Worm (Caenorhabditis elegans): ENCODE measurements around the gene aps-1.

Gene aps-1

ce11 chrV:5991490-5992069, 26.2 kb upstream of the aps-1 start (continued):
- TF ChIP-seq skn-1 (tag; optimal IDR thresholded peaks at IDR 0.05) (peak; percentile 0), rnt-1 (tag; optimal IDR thresholded peaks at IDR 0.05) (peak; percentile 56), nhr-28 (tag; optimal IDR thresholded peaks at IDR 0.05) (no peak), aly-2 (tag; optimal IDR thresholded peaks at IDR 0.05) (no peak), pqm-1 (tag; optimal IDR thresholded peaks at IDR 0.05) (no peak), egl-27 (tag; optimal IDR thresholded peaks at IDR 0.05) (peak in 1 of 2 experiments; percentile 1), lsy-2 (tag; optimal IDR thresholded peaks at IDR 0.05) (peak; percentile 34 to 62), sptf-1 (tag; optimal IDR thresholded peaks at IDR 0.05) (no peak), nhr-20 (tag; optimal IDR thresholded peaks at IDR 0.05) (peak; percentile 22), ceh-8 (GFP tag; optimal IDR thresholded peaks at IDR 0.05) (peak; percentile 47), ceh-63 (GFP tag; optimal IDR thresholded peaks at IDR 0.05) (no peak), unc-130 (tag; optimal IDR thresholded peaks at IDR 0.05) (peak; percentile 1), dsc-1 (tag; optimal IDR thresholded peaks at IDR 0.05) (peak; percentile 52)

ce11 chrV:5995598-5995997, 22.2 kb upstream of the aps-1 start:
- TF ChIP-seq nhr-71 (tag; optimal IDR thresholded peaks at IDR 0.05) (peak; percentile 4), efl-1 (optimal IDR thresholded peaks at IDR 0.05) (no peak), efl-1 (GFP tag; optimal IDR thresholded peaks at IDR 0.05 in 1 of 2) (peak in 1 of 2 experiments; percentile 31), nhr-20 (tag; optimal IDR thresholded peaks at IDR 0.05) (no peak), rnt-1 (tag; optimal IDR thresholded peaks at IDR 0.05) (peak; percentile 51), mab-9 (GFP tag; IDR thresholded peaks at IDR 0.05) (no peak), lin-14 (GFP tag; optimal IDR thresholded peaks at IDR 0.05) (peak; percentile 30)

- TF ChIP-seq nhr-76 (tag; optimal IDR thresholded peaks at IDR 0.05) (no peak), efl-1 (optimal IDR thresholded peaks at IDR 0.05) (no peak), efl-1 (GFP tag; optimal IDR thresholded peaks at IDR 0.05 in 1 of 2) (no peak), rnt-1 (tag; optimal IDR thresholded peaks at IDR 0.05) (no peak), nhr-90 (tag; optimal IDR thresholded peaks at IDR 0.05; ENCODE audit: poor library complexity) (no peak), nhr-19 (GFP tag; conservative IDR thresholded peaks at IDR 0.05) (no peak), nhr-11 (tag; optimal IDR thresholded peaks at IDR 0.05) (no peak), swsn-7 (tag; optimal IDR thresholded peaks at IDR 0.05) (no peak), nhr-28 (tag; optimal IDR thresholded peaks at IDR 0.05) (no peak), sox-4 (tag; optimal IDR thresholded peaks at IDR 0.05) (no peak), mdl-1 (tag; optimal IDR thresholded peaks at IDR 0.05) (no peak), fkh-8 (tag; optimal IDR thresholded peaks at IDR 0.05) (no peak)
Measured at ce11 chrV:5996114-5996513, 21.7 kb upstream of the aps-1 start, which contains the start of gene cpg-4. Gene cpg-4 (plus strand): TSS chrV:5996416.

ce11 chrV:6000368-6000802, 17.4 kb upstream of the aps-1 start:
- TF ChIP-seq elt-2 (tag; optimal IDR thresholded peaks at IDR 0.05), result peak; percentile 97
- TF ChIP-seq egl-13 (tag; optimal IDR thresholded peaks at IDR 0.05), result peak; percentile 74
- no peak for TF ChIP-seq sptf-1 (tag; optimal IDR thresholded peaks at IDR 0.05)
- TF ChIP-seq nhr-19 (GFP tag; conservative IDR thresholded peaks at IDR 0.05), result peak; percentile 91
- peak; percentile 91 for TF ChIP-seq xbp-1 (tag; optimal IDR thresholded peaks at IDR 0.05)
- TF ChIP-seq isw-1 (GFP tag; IDR thresholded peaks at IDR 0.05), result peak; percentile 68
- peak; percentile 98 for TF ChIP-seq lin-14 (GFP tag; optimal IDR thresholded peaks at IDR 0.05)
- peak; percentile 99 for TF ChIP-seq nhr-85 (tag)
- no peak for TF ChIP-seq fkh-4 (tag; optimal IDR thresholded peaks at IDR 0.05; ENCODE audit: borderline replicate concordance)
- no peak for TF ChIP-seq ceh-63 (GFP tag; optimal IDR thresholded peaks at IDR 0.05)
- TF ChIP-seq nhr-84 (tag; optimal IDR thresholded peaks at IDR 0.05), result no peak
- peak; percentile 70 for TF ChIP-seq sox-4 (tag; optimal IDR thresholded peaks at IDR 0.05)
- peak; percentile 83 for TF ChIP-seq lir-3 (tag; optimal IDR thresholded peaks at IDR 0.05; ENCODE audit: poor library complexity)
- peak; percentile 98 for TF ChIP-seq nhr-20 (tag; optimal IDR thresholded peaks at IDR 0.05)
- TF ChIP-seq Y116A8C.19 (tag; optimal IDR thresholded peaks at IDR 0.05; ENCODE audit: borderline replicate concordance), result no peak
- peak; percentile 79 to 89 for TF ChIP-seq lin-35 (GFP tag; optimal IDR thresholded peaks at IDR 0.05)
- peak; percentile 93 for TF ChIP-seq tbx-2 (tag; optimal IDR thresholded peaks at IDR 0.05)
- TF ChIP-seq nhr-76 (tag; optimal IDR thresholded peaks at IDR 0.05), result no peak
- TF ChIP-seq nhr-12 (tag; optimal IDR thresholded peaks at IDR 0.05), result no peak
- peak; percentile 95 for TF ChIP-seq jun-1 (tag; optimal IDR thresholded peaks at IDR 0.05)
- peak; percentile 80 for TF ChIP-seq mef-2 (tag; optimal IDR thresholded peaks at IDR 0.05)
- peak; percentile 68 for TF ChIP-seq mab-9 (GFP tag; IDR thresholded peaks at IDR 0.05)
- peak; percentile 37 for TF ChIP-seq aha-1 (tag; optimal IDR thresholded peaks at IDR 0.05)
- no peak for TF ChIP-seq vab-15 (tag; optimal IDR thresholded peaks at IDR 0.05)
- TF ChIP-seq fkh-10 (GFP tag; optimal IDR thresholded peaks at IDR 0.05), result peak; percentile 50
- TF ChIP-seq C04F5.9 (tag; optimal IDR thresholded peaks at IDR 0.05), result peak; percentile 49
- peak; percentile 85 for TF ChIP-seq pag-3 (tag; optimal IDR thresholded peaks at IDR 0.05; ENCODE audit: borderline replicate concordance, insufficient read depth)

Data from whole organism, L1 larva.